Worm (Caenorhabditis elegans) whole organism, L3 larva: ENCODE results near the gene toca-2.

Source experiments
- aly-2 ChIP-seq: fragments of 150-350 bp; optimal IDR thresholded peaks from 2 replicates; lab custom pipeline; 2014; ENCODE audit warnings: missing biosample characterization, missing genetic modification characterization
- ama-1 ChIP-seq: fragments of 150-350 bp; optimal IDR thresholded peaks from 2 replicates; lab custom pipeline; 2018
- ceh-28 ChIP-seq: fragments of 150-350 bp; optimal IDR thresholded peaks from 2 replicates; lab custom pipeline; 2014; ENCODE audit warnings: missing biosample characterization, missing genetic modification reagents, missing genetic modification characterization
- egl-27 ChIP-seq: sonication (generic microtip); optimal IDR thresholded peaks from 4 replicates; lab custom pipeline; 2017; ENCODE audit warnings: missing biosample characterization, missing genetic modification reagents, missing genetic modification characterization
- egl-5 ChIP-seq: fragments of 150-350 bp; optimal IDR thresholded peaks from 2 replicates; lab custom pipeline; 2017; ENCODE audit warnings: missing biosample characterization, missing genetic modification reagents, missing genetic modification characterization, inconsistent platforms
- hmg-11 ChIP-seq: sonication (generic microtip); optimal IDR thresholded peaks from 2 replicates; lab custom pipeline; 2016; ENCODE audit warnings: missing genetic modification characterization, missing compliant biosample characterization
- jun-1 ChIP-seq: fragments of 150-350 bp; optimal IDR thresholded peaks from 2 replicates; lab custom pipeline; 2014; ENCODE audit warnings: missing biosample characterization, missing genetic modification reagents, missing genetic modification characterization
- mdl-1 ChIP-seq: fragments of 150-350 bp; optimal IDR thresholded peaks from 2 replicates; lab custom pipeline; 2014; ENCODE audit warnings: missing biosample characterization, missing genetic modification characterization
- nhr-11 ChIP-seq: fragments of 150-350 bp; optimal IDR thresholded peaks from 2 replicates; lab custom pipeline; 2014; ENCODE audit warnings: missing biosample characterization, missing genetic modification characterization
- nhr-43 ChIP-seq: sonication (generic microtip); optimal IDR thresholded peaks from 2 replicates; lab custom pipeline; 2016; ENCODE audit warnings: mild to moderate bottlenecking, missing genetic modification characterization, missing compliant biosample characterization; ENCODE audit not compliant: poor library complexity, severe bottlenecking
- nhr-76 ChIP-seq: fragments of 150-350 bp; sonication (generic microtip); optimal IDR thresholded peaks from 5 replicates; lab custom pipeline; 2014; ENCODE audit warnings: missing biosample characterization, missing genetic modification characterization
- ztf-11 ChIP-seq: fragments of 150-350 bp; optimal IDR thresholded peaks from 2 replicates; lab custom pipeline; 2014; ENCODE audit warnings: missing biosample characterization, missing genetic modification characterization

- TF ChIP-seq mdl-1 (tag; lab: Kevin White, UChicago) (no peak), egl-27 (tag; lab: Kevin White, UChicago) (no peak), egl-5 (tag; lab: Kevin White, UChicago) (no peak), aly-2 (no peak), ztf-11 (tag; lab: Kevin White, UChicago) (no peak), nhr-11 (no peak), ama-1 (lab: Kevin White, UChicago) (no peak), hmg-11 (tag; lab: Kevin White, UChicago) (no peak), ceh-28 (tag; lab: Kevin White, UChicago) (no peak), jun-1 (tag; lab: Kevin White, UChicago) (no peak), nhr-43 (tag; lab: Kevin White, UChicago) (no peak), nhr-76 (tag; lab: Kevin White, UChicago) (no peak)
These were observed 4.0 kb downstream of the toca-2 start for ce11 chrIII:13759691-13760090.
